Fruit fly (Drosophila melanogaster) whole organism, embryonic: Measurements from ENCODE around the gene CG17249.

ENCODE experiments used
- Antp ChIP-seq: fragments of 200-800 bp; sonication (Bioruptor generic); optimal IDR thresholded peaks from 3 replicates; lab custom pipeline; 2016; ENCODE audit warnings: missing biosample characterization, missing genetic modification characterization
- Bgb ChIP-seq: fragments of 200-800 bp; sonication (Bioruptor generic); IDR thresholded peaks from 2 replicates; pipeline ENCODE4 v1.3.6; 2022; ENCODE audit warnings: missing biosample characterization, missing genetic modification characterization; ENCODE audit not compliant: partially characterized antibody
- C15 ChIP-seq: fragments of 200-800 bp; sonication (Bioruptor generic); IDR thresholded peaks from 3 replicates; pipeline ENCODE4 v1.3.6; 2022; ENCODE audit warnings: missing biosample characterization, missing genetic modification characterization
- CG10366 ChIP-seq: fragments of 200-800 bp; sonication (Bioruptor generic); IDR thresholded peaks from 2 replicates; pipeline ENCODE4 v1.3.6; 2022; ENCODE audit warnings: missing biosample characterization, missing genetic modification characterization
- CG11456 ChIP-seq: fragments of 200-800 bp; sonication (Bioruptor generic); IDR thresholded peaks from 3 replicates; pipeline ENCODE4 v1.3.6; 2022; ENCODE audit warnings: missing biosample characterization, missing genetic modification characterization
- CG12299 ChIP-seq: fragments of 200-800 bp; sonication (Bioruptor generic); optimal IDR thresholded peaks from 2 replicates; lab custom pipeline; 2018; ENCODE audit warnings: missing biosample characterization, mild to moderate bottlenecking, missing genetic modification characterization
- CG12769 ChIP-seq: fragments of 200-800 bp; sonication (Bioruptor generic); optimal IDR thresholded peaks from 2 replicates; lab custom pipeline; 2019; ENCODE audit warnings: missing biosample characterization, mild to moderate bottlenecking, missing genetic modification characterization, moderate library complexity
- CG13424 ChIP-seq: fragments of 200-800 bp; sonication (Bioruptor generic); optimal IDR thresholded peaks from 2 replicates; lab custom pipeline; 2019; ENCODE audit warnings: missing biosample characterization, mild to moderate bottlenecking, missing genetic modification characterization, moderate library complexity
- CG15601 ChIP-seq: fragments of 200-800 bp; sonication (Bioruptor generic); optimal IDR thresholded peaks from 3 replicates; lab custom pipeline; 2019; ENCODE audit warnings: missing biosample characterization, mild to moderate bottlenecking, missing genetic modification characterization, moderate library complexity
- CG16779 ChIP-seq: fragments of 200-800 bp; sonication (Bioruptor generic); IDR thresholded peaks from 2 replicates; pipeline ENCODE4 v1.3.6; 2022; ENCODE audit warnings: missing biosample characterization, missing genetic modification characterization
- CG2116 ChIP-seq: fragments of 200-800 bp; sonication (Bioruptor generic); optimal IDR thresholded peaks from 3 replicates; lab custom pipeline; 2018; ENCODE audit warnings: missing biosample characterization, mild to moderate bottlenecking, missing genetic modification characterization
- CG2202 ChIP-seq: fragments of 200-800 bp; sonication (Bioruptor generic); optimal IDR thresholded peaks from 2 replicates; lab custom pipeline; 2018; ENCODE audit warnings: missing biosample characterization, mild to moderate bottlenecking, missing genetic modification characterization
- CG2712 ChIP-seq: fragments of 200-800 bp; optimal IDR thresholded peaks from 3 replicates; lab custom pipeline; 2019; ENCODE audit warnings: missing biosample characterization, mild to moderate bottlenecking, missing genetic modification characterization, moderate library complexity
- CG32772 ChIP-seq: fragments of 200-800 bp; sonication (Bioruptor generic); IDR thresholded peaks from 2 replicates; pipeline ENCODE4 v1.3.6; 2022; ENCODE audit warnings: missing biosample characterization, missing genetic modification characterization
- CG3281 ChIP-seq: fragments of 200-800 bp; sonication (Bioruptor generic); optimal IDR thresholded peaks from 3 replicates; lab custom pipeline; 2017; ENCODE audit warnings: missing biosample characterization, mild to moderate bottlenecking, missing genetic modification characterization
- CG33557 ChIP-seq: fragments of 200-800 bp; sonication (Bioruptor generic); optimal IDR thresholded peaks from 2 replicates; lab custom pipeline; 2019; ENCODE audit warnings: missing biosample characterization, mild to moderate bottlenecking, missing genetic modification characterization, moderate library complexity
- CG3838 ChIP-seq: fragments of 200-800 bp; sonication (Bioruptor generic); optimal IDR thresholded peaks from 3 replicates; lab custom pipeline; 2016; ENCODE audit warnings: missing biosample characterization, missing genetic modification characterization
- CG4617 ChIP-seq: fragments of 200-800 bp; sonication (Bioruptor generic); optimal IDR thresholded peaks from 3 replicates; lab custom pipeline; 2016; ENCODE audit warnings: missing biosample characterization, missing genetic modification characterization, borderline replicate concordance
- CG5245 ChIP-seq: fragments of 200-800 bp; sonication (Bioruptor generic); optimal IDR thresholded peaks from 3 replicates; lab custom pipeline; 2016; ENCODE audit warnings: missing biosample characterization, missing genetic modification characterization
- CG9609 ChIP-seq: fragments of 200-800 bp; sonication (Bioruptor generic); optimal IDR thresholded peaks from 3 replicates; lab custom pipeline; 2016; ENCODE audit warnings: missing biosample characterization, missing genetic modification characterization
- Dad ChIP-seq: fragments of 200-800 bp; sonication (Bioruptor generic); optimal IDR thresholded peaks from 3 replicates; lab custom pipeline; 2016; ENCODE audit warnings: missing biosample characterization, missing genetic modification characterization
- H2.0 ChIP-seq: fragments of 200-800 bp; sonication (Bioruptor generic); IDR thresholded peaks from 2 replicates; pipeline ENCODE4 v1.3.6; 2022; ENCODE audit warnings: missing biosample characterization, missing genetic modification characterization
- Kr ChIP-seq: fragments of 200-800 bp; sonication (Bioruptor generic); optimal IDR thresholded peaks from 2 replicates; lab custom pipeline; 2017; ENCODE audit warnings: missing biosample characterization, mild to moderate bottlenecking, missing genetic modification characterization
- Lpt ChIP-seq: fragments of >200 bp; optimal IDR thresholded peaks from 2 replicates; lab custom pipeline; 2018; ENCODE audit warnings: missing biosample characterization, missing genetic modification characterization
- Nf-YA ChIP-seq: fragments of 200-800 bp; sonication (Bioruptor generic); IDR thresholded peaks from 2 replicates; pipeline ENCODE4 v1.3.6; 2022; ENCODE audit warnings: missing biosample characterization, missing genetic modification characterization
- Pdp1 ChIP-seq, 2 experiments: fragments of 200-800 bp; sonication (Bioruptor generic); optimal IDR thresholded peaks; 3 replicates each; lab custom pipeline; 2016; ENCODE audit warnings: missing biosample characterization in 2 of 2, missing genetic modification characterization in 2 of 2, mild to moderate bottlenecking in 1 of 2, moderate library complexity in 1 of 2
- Rx ChIP-seq: fragments of 200-800 bp; sonication (Bioruptor generic); IDR thresholded peaks from 2 replicates; pipeline ENCODE4 v1.3.6; 2022; ENCODE audit warnings: missing biosample characterization, missing genetic modification characterization
- Six4 ChIP-seq: fragments of 200-800 bp; sonication (Bioruptor generic); optimal IDR thresholded peaks from 2 replicates; lab custom pipeline; 2016; ENCODE audit warnings: missing biosample characterization, missing genetic modification characterization
- Trl ChIP-seq, 3 experiments: fragments of >200 bp in 2 of 3; fragments of 200-800 bp in 1 of 3; sonication (Bioruptor generic) in 1 of 3; optimal IDR thresholded peaks; 2 replicates in 1 of 3; 3 replicates in 2 of 3; lab custom pipeline; 2016 to 2017; ENCODE audit warnings: missing biosample characterization in 1 of 3, missing genetic modification characterization in 1 of 3
- ac ChIP-seq: fragments of 200-800 bp; sonication (Bioruptor generic); optimal IDR thresholded peaks from 3 replicates; lab custom pipeline; 2017; ENCODE audit warnings: missing biosample characterization, mild to moderate bottlenecking, missing genetic modification characterization
- aop ChIP-seq: fragments of 200-800 bp; sonication (Bioruptor generic); IDR thresholded peaks from 2 replicates; pipeline ENCODE4 v1.3.6; 2022; ENCODE audit warnings: missing biosample characterization, missing genetic modification characterization
- az2 ChIP-seq: fragments of 200-800 bp; sonication (Bioruptor generic); optimal IDR thresholded peaks from 3 replicates; lab custom pipeline; 2016; ENCODE audit warnings: missing biosample characterization, missing genetic modification characterization
- danr ChIP-seq: fragments of 200-800 bp; sonication (Bioruptor generic); IDR thresholded peaks from 2 replicates; pipeline ENCODE4 v1.3.6; 2022; ENCODE audit warnings: missing biosample characterization, missing genetic modification characterization
- disco-r ChIP-seq: fragments of 200-800 bp; sonication (Bioruptor generic); optimal IDR thresholded peaks from 2 replicates; lab custom pipeline; 2016; ENCODE audit warnings: missing biosample characterization, missing genetic modification characterization
- fd102C ChIP-seq: fragments of 200-800 bp; sonication (Bioruptor generic); optimal IDR thresholded peaks from 2 replicates; lab custom pipeline; 2018; ENCODE audit warnings: missing biosample characterization, mild to moderate bottlenecking, missing genetic modification characterization, moderate library complexity
- gsb ChIP-seq: fragments of 200-800 bp; sonication (Bioruptor generic); IDR thresholded peaks from 2 replicates; pipeline ENCODE4 v1.3.6; 2022; ENCODE audit warnings: missing biosample characterization, missing genetic modification characterization
- hth ChIP-seq: fragments of >200 bp; optimal IDR thresholded peaks from 2 replicates; lab custom pipeline; 2017; ENCODE audit warnings: inconsistent platforms
- jigr1 ChIP-seq: fragments of 200-800 bp; sonication (Bioruptor generic); IDR thresholded peaks from 3 replicates; pipeline ENCODE4 v1.3.6; 2022; ENCODE audit warnings: missing biosample characterization, missing genetic modification characterization
- lbe ChIP-seq: fragments of 200-800 bp; sonication (Bioruptor generic); optimal IDR thresholded peaks from 2 replicates; lab custom pipeline; 2016; ENCODE audit warnings: missing biosample characterization, mild to moderate bottlenecking, missing genetic modification characterization
- nau ChIP-seq: fragments of 200-800 bp; sonication (Bioruptor generic); optimal IDR thresholded peaks from 3 replicates; lab custom pipeline; 2017; ENCODE audit warnings: missing biosample characterization, mild to moderate bottlenecking, missing genetic modification characterization, missing genetic modification reagents
- nerfin-1 ChIP-seq: fragments of 200-800 bp; sonication (Bioruptor generic); optimal IDR thresholded peaks from 3 replicates; lab custom pipeline; 2019; ENCODE audit warnings: missing biosample characterization, mild to moderate bottlenecking, missing genetic modification characterization, moderate library complexity
- phol ChIP-seq: fragments of 200-800 bp; sonication (Bioruptor generic); optimal IDR thresholded peaks from 3 replicates; lab custom pipeline; 2018; ENCODE audit warnings: missing biosample characterization, mild to moderate bottlenecking, missing genetic modification characterization, moderate library complexity
- pum ChIP-seq: fragments of 200-800 bp; sonication (Bioruptor generic); optimal IDR thresholded peaks from 2 replicates; lab custom pipeline; 2016; ENCODE audit warnings: missing biosample characterization, missing genetic modification characterization
- sens-2 ChIP-seq: fragments of 200-800 bp; sonication (Bioruptor generic); IDR thresholded peaks from 2 replicates; pipeline ENCODE4 v1.3.6; 2022; ENCODE audit warnings: missing biosample characterization, missing genetic modification characterization
- sisA ChIP-seq: fragments of 200-800 bp; sonication (Bioruptor generic); IDR thresholded peaks from 2 replicates; pipeline ENCODE4 v1.3.6; 2022; ENCODE audit warnings: missing biosample characterization, missing genetic modification characterization
- slbo ChIP-seq: fragments of 200-800 bp; sonication (Bioruptor generic); IDR thresholded peaks from 2 replicates; pipeline ENCODE4 v1.3.6; 2022; ENCODE audit warnings: missing biosample characterization, missing genetic modification characterization
- so ChIP-seq: fragments of 200-800 bp; sonication (Bioruptor generic); IDR thresholded peaks from 3 replicates; pipeline ENCODE4 v1.3.6; 2022; ENCODE audit warnings: missing biosample characterization, missing genetic modification characterization
- usp ChIP-seq: fragments of >200 bp; optimal IDR thresholded peaks from 2 replicates; lab custom pipeline; 2017; ENCODE audit warnings: missing biosample characterization, missing genetic modification characterization
- wek ChIP-seq: fragments of 200-800 bp; sonication (Bioruptor generic); optimal IDR thresholded peaks from 3 replicates; lab custom pipeline; 2018; ENCODE audit warnings: missing biosample characterization, mild to moderate bottlenecking, missing genetic modification characterization, moderate library complexity
- yki ChIP-seq: fragments of >200 bp; optimal IDR thresholded peaks from 3 replicates; lab custom pipeline; 2018
- zfh1 ChIP-seq: fragments of 200-800 bp; sonication (Bioruptor generic); IDR thresholded peaks from 3 replicates; pipeline ENCODE4 v1.3.6; 2022; ENCODE audit warnings: missing biosample characterization, missing genetic modification characterization

CG17249 gene

DNA sequence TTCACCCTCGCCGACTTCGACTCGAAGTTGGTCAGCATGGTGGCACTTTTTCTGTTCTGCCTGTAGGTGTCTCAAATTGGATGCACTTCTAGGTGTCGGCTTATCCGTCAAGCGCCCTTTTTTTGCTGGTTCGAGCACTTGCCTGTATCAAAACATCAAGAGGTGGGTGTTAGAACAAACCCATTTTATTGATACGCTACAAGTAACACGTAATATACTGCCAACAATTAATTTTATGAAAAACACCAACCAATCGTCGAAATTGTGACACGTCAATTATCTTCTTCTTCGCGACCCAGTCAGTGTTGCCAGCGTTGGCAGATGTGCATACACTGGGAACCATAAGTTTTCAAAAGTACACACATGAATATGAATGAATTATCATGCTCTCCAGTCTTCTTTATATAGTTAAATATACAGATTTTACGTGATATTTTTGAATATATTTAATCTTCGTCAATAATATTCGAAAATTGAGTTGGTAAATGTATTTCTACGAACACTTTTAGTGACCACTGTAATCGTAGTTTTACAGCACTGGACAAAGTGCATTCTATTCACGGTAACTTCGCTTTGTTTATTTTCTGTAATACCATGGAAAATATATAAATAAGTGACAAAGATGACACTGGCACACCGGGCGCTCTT is 2.2 kb downstream of the CG17249 start, which contains the start of the genes alphaCOP and CG13919 (continued):
- TF ChIP-seq usp = no peak
- peak; percentile 96 for TF ChIP-seq lbe
- peak; percentile 98 for TF ChIP-seq H2.0
- TF ChIP-seq CG2712 = peak; percentile 99
- TF ChIP-seq CG3838 (GFP tag; lab: Kevin White, UChicago) = peak; percentile 89
- peak; percentile 84 for TF ChIP-seq ac
- peak; percentile 92 for TF ChIP-seq CG12299 (tag; lab: Kevin White, UChicago)
- TF ChIP-seq sens-2 = peak; percentile 96
- TF ChIP-seq CG2202 (tag; lab: Kevin White, UChicago) = peak; percentile 95
- peak; percentile 91 for TF ChIP-seq C15 (GFP tag; lab: Robert Waterston, UW)
- peak; percentile 97 for TF ChIP-seq zfh1 (GFP tag; lab: Robert Waterston, UW)
- peak; percentile 98 for TF ChIP-seq CG10366 (GFP tag; lab: Robert Waterston, UW)
- TF ChIP-seq CG3281 (GFP tag; lab: Kevin White, UChicago) = peak; percentile 91
- TF ChIP-seq Six4 (GFP tag; lab: Kevin White, UChicago) = peak; percentile 93
- peak; percentile 96 for TF ChIP-seq CG32772 (GFP tag; lab: Robert Waterston, UW)
- TF ChIP-seq nerfin-1 = peak; percentile 93
- peak; percentile 83 for TF ChIP-seq Antp (GFP tag; lab: Kevin White, UChicago)
- TF ChIP-seq wek (GFP tag; lab: Kevin White, UChicago) = peak; percentile 70
- peak; percentile 92 for TF ChIP-seq Rx
- peak; percentile 83 for TF ChIP-seq jigr1 (GFP tag; lab: Robert Waterston, UW)
- TF ChIP-seq CG4617 (GFP tag; lab: Kevin White, UChicago) = peak; percentile 98
- no peak for TF ChIP-seq nau
- peak; percentile 93 for TF ChIP-seq gsb (GFP tag; lab: Robert Waterston, UW)
- peak; percentile 95 for TF ChIP-seq CG15601 (tag; lab: Kevin White, UChicago)
- peak; percentile 83 for TF ChIP-seq disco-r
- no peak for TF ChIP-seq Bgb (GFP tag; lab: Robert Waterston, UW)
- TF ChIP-seq CG2116 = peak; percentile 86
- no peak for TF ChIP-seq Kr (GFP tag; lab: Kevin White, UChicago)
- no peak for TF ChIP-seq Lpt (GFP tag; lab: Kevin White, UChicago)
- TF ChIP-seq so (GFP tag; lab: Robert Waterston, UW) = peak; percentile 97
- peak; percentile 84 for TF ChIP-seq CG16779 (GFP tag; lab: Robert Waterston, UW)
- TF ChIP-seq Trl (optimal IDR thresholded peaks at IDR 0.05; lab: Kevin White, UChicago) = no peak
- peak; percentile 92 for TF ChIP-seq Trl (GFP tag; optimal IDR thresholded peaks at IDR 0.05; lab: Kevin White, UChicago)
- peak; percentile 93 for TF ChIP-seq phol
- TF ChIP-seq CG12769 (tag; lab: Kevin White, UChicago) = no peak
- peak; percentile 91 for TF ChIP-seq CG5245
- no peak for TF ChIP-seq yki
- peak; percentile 80 for TF ChIP-seq aop (GFP tag; lab: Robert Waterston, UW)
- peak; percentile 97 for TF ChIP-seq CG13424
- peak; percentile 84 for TF ChIP-seq Dad (GFP tag; lab: Kevin White, UChicago)
- peak; percentile 99 for TF ChIP-seq slbo (GFP tag; lab: Robert Waterston, UW)
- TF ChIP-seq danr = peak; percentile 65
- TF ChIP-seq CG11456 (GFP tag; lab: Robert Waterston, UW) = peak; percentile 95
- no peak for TF ChIP-seq hth (lab: Kevin White, UChicago)
- peak; percentile 92 for TF ChIP-seq sisA (GFP tag; lab: Robert Waterston, UW)
- TF ChIP-seq CG33557 (GFP tag; lab: Kevin White, UChicago) = peak; percentile 95
- TF ChIP-seq pum = peak; percentile 91
- peak; percentile 81 for TF ChIP-seq Nf-YA (GFP tag; lab: Robert Waterston, UW)
- peak; percentile 98 for TF ChIP-seq az2 (GFP tag; lab: Kevin White, UChicago)
- TF ChIP-seq Pdp1 (GFP tag; optimal IDR thresholded peaks at IDR 0.05; lab: Kevin White, UChicago) = peak; percentile 93 to 96
- peak; percentile 80 for TF ChIP-seq fd102C (GFP tag; lab: Kevin White, UChicago)
- peak; percentile 88 for TF ChIP-seq CG9609 (GFP tag; lab: Kevin White, UChicago)
